Fruit fly (Drosophila melanogaster) whole organism: Measurements from ENCODE around the gene sov.

Source experiments
- CG8478 ChIP-seq: fragments of >200 bp; optimal IDR thresholded peaks from 2 replicates; lab custom pipeline; 2018; ENCODE audit warnings: inconsistent platforms
- Dll ChIP-seq: fragments of >200 bp; optimal IDR thresholded peaks from 2 replicates; lab custom pipeline; 2017
- EcR ChIP-seq, 2 experiments: fragments of >200 bp; optimal IDR thresholded peaks; 2 replicates each; lab custom pipeline; 2017; ENCODE audit warnings: missing biosample characterization in 2 of 2, missing genetic modification characterization in 2 of 2, missing genetic modification reagents in 2 of 2
- pan ChIP-seq: fragments of >200 bp; optimal IDR thresholded peaks from 2 replicates; lab custom pipeline; 2017
- psq ChIP-seq: fragments of >200 bp; optimal IDR thresholded peaks from 2 replicates; lab custom pipeline; 2017
- usp ChIP-seq: fragments of >200 bp; optimal IDR thresholded peaks from 2 replicates; lab custom pipeline; 2017; ENCODE audit warnings: missing biosample characterization, missing genetic modification characterization, mixed read lengths

DNA sequence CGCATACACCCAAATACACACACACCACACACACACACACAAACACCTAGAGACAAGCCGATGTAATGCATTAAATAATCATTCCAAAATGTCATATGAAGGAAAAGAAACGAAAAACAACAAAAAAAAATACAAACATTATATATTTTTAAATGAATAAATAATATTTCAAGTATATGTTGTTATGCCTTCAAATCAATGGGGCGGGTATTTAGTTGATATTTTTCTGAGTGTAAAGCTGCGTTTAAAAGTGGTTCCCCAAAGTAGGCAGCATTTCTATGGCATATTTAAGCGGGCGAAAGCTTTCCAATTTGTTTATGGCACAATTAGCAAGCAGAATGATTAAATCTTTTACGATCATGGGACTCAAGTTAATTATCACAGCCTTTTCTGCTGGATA is 36.9 kb upstream of the sov start:
- TF ChIP-seq CG8478 (lab: Kevin White, UChicago) (no peak), EcR (GFP tag; optimal IDR thresholded peaks at IDR 0.05; lab: Kevin White, UChicago) (no peak), usp (GFP tag; lab: Kevin White, UChicago) (no peak), pan (lab: Kevin White, UChicago) (no peak), psq (lab: Kevin White, UChicago) (no peak), Dll (lab: Kevin White, UChicago) (no peak)
